Worm (Caenorhabditis elegans): ENCODE results near the gene tbc-18.

The tbc-18 gene

DNA sequence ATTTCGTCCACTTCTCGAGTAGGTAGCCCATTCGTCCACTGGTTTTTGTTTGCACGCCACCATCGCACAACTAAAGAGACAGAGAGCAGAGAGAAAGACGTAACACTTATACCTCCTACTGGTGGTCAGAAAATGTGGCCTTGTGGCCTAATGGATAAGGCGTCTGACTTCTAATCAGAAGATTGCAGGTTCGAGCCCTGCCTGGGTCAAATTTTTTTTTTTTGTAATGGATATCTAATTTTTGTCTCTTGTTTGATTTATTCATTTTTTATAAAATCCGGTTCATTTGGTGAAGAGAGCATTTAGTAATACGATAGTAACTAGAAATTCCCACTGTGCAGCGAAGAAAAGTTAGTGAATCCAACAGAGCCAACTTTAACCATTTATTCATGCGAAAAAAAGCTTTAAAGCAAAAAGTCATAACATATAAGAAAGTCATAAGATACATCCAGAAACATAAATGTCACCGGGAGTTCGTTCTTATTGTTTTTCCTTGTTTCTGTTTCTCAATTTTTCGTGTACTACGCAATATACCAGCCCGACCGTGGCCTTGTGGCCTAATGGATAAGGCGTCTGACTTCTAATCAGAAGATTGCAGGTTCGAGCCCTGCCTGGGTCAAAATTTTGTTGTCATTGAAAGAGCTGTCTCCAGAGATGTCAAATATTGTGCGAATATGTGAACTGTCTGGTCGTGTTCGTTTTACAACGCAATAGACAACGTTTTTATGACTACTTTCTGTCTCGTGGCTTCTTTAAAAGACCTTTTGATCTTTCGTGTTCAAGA is 7.9 kb downstream of the tbc-18 start (continued):
- TF ChIP-seq K09A11.1 (tag; optimal IDR thresholded peaks at IDR 0.05; ENCODE audit: insufficient read depth): peak; percentile 53
- TF ChIP-seq dve-1 (tag; optimal IDR thresholded peaks at IDR 0.05): peak; percentile 71
- TF ChIP-seq hlh-13 (GFP tag; optimal IDR thresholded peaks at IDR 0.05): peak; percentile 50
- TF ChIP-seq tbx-2 (tag; optimal IDR thresholded peaks at IDR 0.05): peak; percentile 69
- peak; percentile 53 for TF ChIP-seq nfya-1 (tag; optimal IDR thresholded peaks at IDR 0.05)
- peak; percentile 77 for TF ChIP-seq ceh-14 (tag; optimal IDR thresholded peaks at IDR 0.05)
- TF ChIP-seq hlh-30 (tag; optimal IDR thresholded peaks at IDR 0.05; ENCODE audit: insufficient read depth): peak; percentile 22
- peak; percentile 56 for TF ChIP-seq zip-5 (tag; optimal IDR thresholded peaks at IDR 0.05)
- peak; percentile 81 for TF ChIP-seq ceh-2 (tag; optimal IDR thresholded peaks at IDR 0.05)
- TF ChIP-seq unc-3 (GFP tag; conservative IDR thresholded peaks at IDR 0.05): peak; percentile 73
- TF ChIP-seq unc-3 (tag; optimal IDR thresholded peaks at IDR 0.05): peak; percentile 69
- peak; percentile 15 for TF ChIP-seq ceh-48 (tag; optimal IDR thresholded peaks at IDR 0.05)
- TF ChIP-seq nhr-11 (tag; optimal IDR thresholded peaks at IDR 0.05): no peak
- peak; percentile 86 for TF ChIP-seq elt-2 (tag; optimal IDR thresholded peaks at IDR 0.05)
- peak; percentile 77 for TF ChIP-seq syd-9 (tag; optimal IDR thresholded peaks at IDR 0.05)
- no peak for TF ChIP-seq pag-3 (tag; optimal IDR thresholded peaks at IDR 0.05; ENCODE audit: borderline replicate concordance)
- peak; percentile 74 for TF ChIP-seq pha-2 (tag; optimal IDR thresholded peaks at IDR 0.05)
- peak; percentile 72 for TF ChIP-seq C38D4.7 (GFP tag; optimal IDR thresholded peaks at IDR 0.05)
- TF ChIP-seq sdc-2 (tag; optimal IDR thresholded peaks at IDR 0.05): peak; percentile 76
- TF ChIP-seq fkh-10 (GFP tag; optimal IDR thresholded peaks at IDR 0.05): no peak
- no peak for TF ChIP-seq dmd-4 (tag; optimal IDR thresholded peaks at IDR 0.05; ENCODE audit: borderline replicate concordance)
- peak; percentile 62 for TF ChIP-seq hlh-6 (tag; optimal IDR thresholded peaks at IDR 0.05)
- TF ChIP-seq tbx-7 (tag; optimal IDR thresholded peaks at IDR 0.05): no peak
- TF ChIP-seq lim-6 (tag; optimal IDR thresholded peaks at IDR 0.05): peak; percentile 38
- no peak for TF ChIP-seq unc-55 (GFP tag; optimal IDR thresholded peaks at IDR 0.05)
- peak; percentile 71 for TF ChIP-seq ztf-16 (tag; optimal IDR thresholded peaks at IDR 0.05)
- TF ChIP-seq gmeb-2 (tag; optimal IDR thresholded peaks at IDR 0.05): peak; percentile 62
- TF ChIP-seq rnt-1 (tag; optimal IDR thresholded peaks at IDR 0.05): peak; percentile 42
- TF ChIP-seq ahr-1 (tag; optimal IDR thresholded peaks at IDR 0.05): peak; percentile 44
- peak; percentile 67 for TF ChIP-seq unc-86 (tag; optimal IDR thresholded peaks at IDR 0.05)
- no peak for TF ChIP-seq odd-2 (tag; optimal IDR thresholded peaks at IDR 0.05)
- peak; percentile 60 for TF ChIP-seq ceh-18 (tag; optimal IDR thresholded peaks at IDR 0.05)
- peak; percentile 44 for TF ChIP-seq ceh-22 (tag; optimal IDR thresholded peaks at IDR 0.05)
- TF ChIP-seq hlh-8 (tag; optimal IDR thresholded peaks at IDR 0.05): peak; percentile 62
- TF ChIP-seq ceh-6 (GFP tag; optimal IDR thresholded peaks at IDR 0.05): peak; percentile 54
- peak; percentile 53 for TF ChIP-seq eyg-1 (tag; optimal IDR thresholded peaks at IDR 0.05)
- TF ChIP-seq C08G9.2 (tag; optimal IDR thresholded peaks at IDR 0.05): peak; percentile 70
- no peak for TF ChIP-seq ceh-30 (tag; optimal IDR thresholded peaks at IDR 0.05)
- TF ChIP-seq sox-4 (tag; optimal IDR thresholded peaks at IDR 0.05): peak; percentile 52
- TF ChIP-seq elt-4 (tag; optimal IDR thresholded peaks at IDR 0.05): no peak
- TF ChIP-seq Y22D7AL.16 (tag; optimal IDR thresholded peaks at IDR 0.05): peak; percentile 31
- no peak for TF ChIP-seq ets-4 (tag; optimal IDR thresholded peaks at IDR 0.05)

DNA sequence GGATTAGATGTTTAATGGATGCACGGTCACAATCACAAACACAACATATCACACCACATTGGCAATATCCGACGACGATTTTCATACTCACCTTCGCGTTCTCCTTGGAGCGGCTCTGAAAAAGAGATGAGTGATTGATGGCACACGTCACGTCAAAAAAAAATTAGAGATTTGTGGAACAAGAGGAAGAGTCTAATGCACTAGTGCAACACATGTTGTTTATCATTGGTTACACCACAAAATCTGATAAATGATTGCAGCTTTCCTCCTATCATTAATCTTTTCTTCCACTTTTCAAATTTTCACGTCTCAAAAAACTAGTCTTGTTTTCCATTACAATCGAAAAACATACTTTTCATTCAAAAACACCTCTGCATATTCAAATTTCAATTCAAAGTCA is 12.2 kb downstream of the tbc-18 start:
- TF ChIP-seq C38D4.7 (GFP tag; optimal IDR thresholded peaks at IDR 0.05) (no peak), nfya-1 (tag; optimal IDR thresholded peaks at IDR 0.05) (no peak), F13H6.1 (tag; optimal IDR thresholded peaks at IDR 0.05) (no peak), unc-55 (GFP tag; optimal IDR thresholded peaks at IDR 0.05) (peak; percentile 85), sox-4 (tag; optimal IDR thresholded peaks at IDR 0.05) (no peak), pha-2 (tag; optimal IDR thresholded peaks at IDR 0.05) (no peak), tbx-7 (tag; optimal IDR thresholded peaks at IDR 0.05) (no peak)
